Fruit fly (Drosophila melanogaster): Measurements from ENCODE around the gene Adi1.

The Adi1 gene

dm6 chr3L:10637819-10638218 lies 25.4 kb upstream of the Adi1 start, which contains the start of gene Cnep1r2 (continued):
- no peak for TF ChIP-seq ERR (GFP tag; optimal IDR thresholded peaks at IDR 0.05)
- TF ChIP-seq nau (GFP tag; optimal IDR thresholded peaks at IDR 0.05), result no peak
- TF ChIP-seq Hr51 (GFP tag; optimal IDR thresholded peaks at IDR 0.05), result peak; percentile 85 to 97
- peak; percentile 60 for TF ChIP-seq pros (GFP tag; optimal IDR thresholded peaks at IDR 0.05)
- TF ChIP-seq Med (GFP tag), result peak; percentile 90
- peak; percentile 79 for TF ChIP-seq org-1 (GFP tag; optimal IDR thresholded peaks at IDR 0.05)
- TF ChIP-seq NfI (GFP tag; optimal IDR thresholded peaks at IDR 0.05), result peak; percentile 97
- TF ChIP-seq hth (optimal IDR thresholded peaks at IDR 0.05), result no peak
- peak; percentile 70 for TF ChIP-seq CG9797 (GFP tag; optimal IDR thresholded peaks at IDR 0.05)
- TF ChIP-seq Doc2 (GFP tag; IDR thresholded peaks at IDR 0.05), result peak; percentile 62
- peak; percentile 80 for TF ChIP-seq dan (GFP tag; IDR thresholded peaks at IDR 0.05)
- TF ChIP-seq br (optimal IDR thresholded peaks at IDR 0.05), result no peak
- peak; percentile 88 for TF ChIP-seq CG12104 (GFP tag; optimal IDR thresholded peaks at IDR 0.05)
- TF ChIP-seq MBD-R2 (GFP tag; IDR thresholded peaks at IDR 0.05), result peak; percentile 93
- TF ChIP-seq ap (GFP tag; IDR thresholded peaks at IDR 0.05), result peak; percentile 87
- TF ChIP-seq klu (GFP tag; IDR thresholded peaks at IDR 0.05), result peak; percentile 94
- TF ChIP-seq CG32772 (GFP tag; IDR thresholded peaks at IDR 0.05), result peak; percentile 97
- peak; percentile 87 for TF ChIP-seq CG6175 (GFP tag; IDR thresholded peaks at IDR 0.05)
- peak; percentile 93 for TF ChIP-seq CG11456 (GFP tag; IDR thresholded peaks at IDR 0.05)
- TF ChIP-seq CG11504 (tag; optimal IDR thresholded peaks at IDR 0.05), result peak; percentile 95
- TF ChIP-seq BtbVII (GFP tag; optimal IDR thresholded peaks at IDR 0.05), result peak; percentile 86
- TF ChIP-seq CG11247 (GFP tag; IDR thresholded peaks at IDR 0.05), result peak; percentile 92
- TF ChIP-seq CG17361 (GFP tag; IDR thresholded peaks at IDR 0.05), result peak; percentile 98
- no peak for TF ChIP-seq CG2129 (GFP tag; IDR thresholded peaks at IDR 0.05; ENCODE audit: partially characterized antibody)
- TF ChIP-seq lilli (GFP tag; optimal IDR thresholded peaks at IDR 0.05), result peak; percentile 86
- peak; percentile 96 for TF ChIP-seq CG13894 (tag; optimal IDR thresholded peaks at IDR 0.05)
- TF ChIP-seq sob (GFP tag; IDR thresholded peaks at IDR 0.05), result peak; percentile 97
- peak; percentile 96 for TF ChIP-seq CG7372 (GFP tag; IDR thresholded peaks at IDR 0.05)
- peak; percentile 78 for TF ChIP-seq D19B (GFP tag; optimal IDR thresholded peaks at IDR 0.05)
- TF ChIP-seq aop (GFP tag; IDR thresholded peaks at IDR 0.05), result no peak; the same call in 1 of the 2 replicates
- peak; percentile 96 for TF ChIP-seq Dek (tag; optimal IDR thresholded peaks at IDR 0.05)
- peak; percentile 87 for TF ChIP-seq Rx (GFP tag; IDR thresholded peaks at IDR 0.05)
- TF ChIP-seq caup (GFP tag; optimal IDR thresholded peaks at IDR 0.05; ENCODE audit: severe bottlenecking), result peak; percentile 96
- TF ChIP-seq Meics (GFP tag; optimal IDR thresholded peaks at IDR 0.05), result peak; percentile 96
- peak; percentile 65 for TF ChIP-seq CG10274 (GFP tag; optimal IDR thresholded peaks at IDR 0.05)
- TF ChIP-seq MTF-1 (GFP tag; optimal IDR thresholded peaks at IDR 0.05; ENCODE audit: borderline replicate concordance), result peak; percentile 83
- TF ChIP-seq CG6689 (GFP tag; IDR thresholded peaks at IDR 0.05), result peak; percentile 97
- peak; percentile 97 for TF ChIP-seq Rfx (GFP tag; IDR thresholded peaks at IDR 0.05)
- peak; percentile 47 for TF ChIP-seq NK7.1 (GFP tag; optimal IDR thresholded peaks at IDR 0.05)
- TF ChIP-seq Mes4 (GFP tag; optimal IDR thresholded peaks at IDR 0.05), result no peak
- TF ChIP-seq Poxn (GFP tag; IDR thresholded peaks at IDR 0.05), result peak; percentile 79
- peak; percentile 94 for TF ChIP-seq CG7556 (GFP tag; optimal IDR thresholded peaks at IDR 0.05)
- peak; percentile 83 to 97 for TF ChIP-seq bsh (GFP tag; optimal IDR thresholded peaks at IDR 0.05)
- TF ChIP-seq CG8944 (GFP tag; optimal IDR thresholded peaks at IDR 0.05), result peak; percentile 66
- peak; percentile 97 for TF ChIP-seq CG13775 (GFP tag; optimal IDR thresholded peaks at IDR 0.05)
- peak in 1 of 3 experiments; percentile 97 for TF ChIP-seq lola (GFP tag; optimal IDR thresholded peaks at IDR 0.05)
- peak in 1 of 2 experiments; percentile 60 for TF ChIP-seq tll (GFP tag; optimal IDR thresholded peaks at IDR 0.05)
- TF ChIP-seq CG42726 (GFP tag; IDR thresholded peaks at IDR 0.05; ENCODE audit: partially characterized antibody), result no peak
- TF ChIP-seq CG14667 (GFP tag; IDR thresholded peaks at IDR 0.05), result peak; percentile 95
- TF ChIP-seq gfzf (GFP tag; optimal IDR thresholded peaks at IDR 0.05), result peak; percentile 47
- peak; percentile 83 for TF ChIP-seq psq (GFP tag; optimal IDR thresholded peaks at IDR 0.05)
